Fruit fly (Drosophila melanogaster): ENCODE results near the gene CG4318.

CG4318 gene

DNA sequence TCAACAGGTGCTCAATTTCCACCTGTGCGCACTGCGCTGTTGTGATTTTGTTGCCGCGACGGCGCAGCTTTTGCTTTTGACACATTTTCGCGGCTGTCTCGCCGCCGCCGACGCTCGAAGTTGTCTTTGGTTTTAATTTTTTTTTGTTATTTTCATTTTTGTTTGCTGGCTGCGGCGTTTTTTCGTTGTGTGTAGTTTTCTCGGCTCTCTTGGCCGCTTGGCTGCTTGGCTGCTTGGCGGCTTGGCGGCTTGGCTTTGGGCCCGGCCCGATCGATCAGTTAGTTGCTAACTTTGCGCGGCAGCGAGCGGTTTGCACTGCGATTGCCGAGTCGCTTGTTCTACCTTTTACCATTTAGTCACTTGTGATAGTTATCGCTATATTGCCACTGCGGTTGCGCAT, 39.9 kb downstream of the CG4318 start, which contains the start of gene CG42237 (continued):
- TF ChIP-seq ken (GFP tag; IDR thresholded peaks at IDR 0.05) (0 out of 3 replicates have a peak, but pooled peaks have one; percentile 19), rib (GFP tag; IDR thresholded peaks at IDR 0.05) (0 out of 2 replicates have a peak, but pooled peaks have one; percentile 11), CG9932 (GFP tag; IDR thresholded peaks at IDR 0.05) (peak; percentile 39), Adf1 (GFP tag; IDR thresholded peaks at IDR 0.05) (peak; percentile 48; the same call in 1 of the 2 replicates), ara (GFP tag; IDR thresholded peaks at IDR 0.05) (0 out of 2 replicates have a peak, but pooled peaks have one; percentile 31)

DNA sequence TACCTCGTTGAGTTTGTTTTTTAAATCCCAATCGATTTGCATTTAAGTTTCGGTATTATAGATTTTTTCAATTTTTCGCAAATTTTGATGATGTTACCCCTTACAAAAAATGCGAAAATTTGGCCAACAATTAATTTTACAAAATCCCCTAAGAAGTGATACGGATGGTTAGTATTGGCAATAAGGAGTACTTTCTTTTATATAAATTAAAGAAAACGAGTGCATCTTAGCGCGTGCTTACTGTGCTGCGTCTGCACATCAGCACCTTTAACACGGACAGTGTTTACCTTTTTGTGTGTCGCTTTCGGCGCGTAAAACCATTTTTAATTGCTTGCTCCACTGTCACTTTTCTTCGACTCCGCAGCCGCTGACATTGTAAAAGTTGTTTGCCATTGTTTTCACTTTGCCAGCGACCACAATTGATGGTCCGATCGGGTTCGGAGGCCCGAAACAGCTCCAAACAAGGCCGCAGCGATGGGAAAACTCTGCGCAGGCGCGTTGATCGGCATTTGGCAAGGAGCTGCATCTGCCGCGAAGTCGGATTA, 40.8 kb downstream of the CG4318 start:
- TF ChIP-seq HLH4C (GFP tag; IDR thresholded peaks at IDR 0.05; ENCODE audit: partially characterized antibody) (no peak), pros (GFP tag; optimal IDR thresholded peaks at IDR 0.05) (peak; percentile 10), Drgx (GFP tag; IDR thresholded peaks at IDR 0.05) (peak; percentile 8; the same call in 1 of the 2 replicates), CG2116 (GFP tag; optimal IDR thresholded peaks at IDR 0.05) (no peak), mirr (GFP tag; optimal IDR thresholded peaks at IDR 0.05) (no peak), zfh1 (GFP tag; IDR thresholded peaks at IDR 0.05) (0 out of 3 replicates have a peak, but pooled peaks have one; percentile 13), gcm2 (GFP tag; optimal IDR thresholded peaks at IDR 0.05) (no peak), row (GFP tag; IDR thresholded peaks at IDR 0.05) (peak; percentile 28), grau (tag; optimal IDR thresholded peaks at IDR 0.05) (peak; percentile 50), CG7357 (GFP tag; IDR thresholded peaks at IDR 0.05) (0 out of 3 replicates have a peak, but pooled peaks have one; percentile 5), ttk (GFP tag; IDR thresholded peaks at IDR 0.05) (0 out of 2 replicates have a peak, but pooled peaks have one; percentile 21), gt (GFP tag; IDR thresholded peaks at IDR 0.05) (no peak), CG1603 (tag; optimal IDR thresholded peaks at IDR 0.05) (no peak), luna (GFP tag; optimal IDR thresholded peaks at IDR 0.05) (no peak), HmgD (GFP tag; optimal IDR thresholded peaks at IDR 0.05) (no peak), CG33557 (GFP tag; optimal IDR thresholded peaks at IDR 0.05) (no peak), Sox102F (GFP tag; optimal IDR thresholded peaks at IDR 0.05) (peak; percentile 31), Ets65A (GFP tag) (peak; percentile 31), Med (GFP tag) (peak; percentile 37), sisA (GFP tag; IDR thresholded peaks at IDR 0.05) (peak; percentile 20; the same call in 1 of the 2 replicates), bbx (GFP tag; IDR thresholded peaks at IDR 0.05; ENCODE audit: partially characterized antibody) (0 out of 2 replicates have a peak, but pooled peaks have one; percentile 18), CG4617 (GFP tag; optimal IDR thresholded peaks at IDR 0.05; ENCODE audit: borderline replicate concordance) (no peak), Blimp-1 (GFP tag; optimal IDR thresholded peaks at IDR 0.05) (peak; percentile 58), ci (GFP tag; IDR thresholded peaks at IDR 0.05) (peak; percentile 66; the same call in 2 of the 3 replicates), gem (tag; optimal IDR thresholded peaks at IDR 0.05) (peak; percentile 1), CG12769 (tag; optimal IDR thresholded peaks at IDR 0.05) (peak; percentile 62), CG6175 (GFP tag; IDR thresholded peaks at IDR 0.05) (no peak), peb (GFP tag; IDR thresholded peaks at IDR 0.05) (no peak), HLH3B (GFP tag; IDR thresholded peaks at IDR 0.05) (0 out of 2 replicates have a peak, but pooled peaks have one; percentile 17), ase (GFP tag; IDR thresholded peaks at IDR 0.05) (0 out of 3 replicates have a peak, but pooled peaks have one; percentile 17), ara (GFP tag; IDR thresholded peaks at IDR 0.05) (peak; percentile 16; the same call in 1 of the 2 replicates), CG11504 (tag; optimal IDR thresholded peaks at IDR 0.05) (peak; percentile 1)

DNA sequence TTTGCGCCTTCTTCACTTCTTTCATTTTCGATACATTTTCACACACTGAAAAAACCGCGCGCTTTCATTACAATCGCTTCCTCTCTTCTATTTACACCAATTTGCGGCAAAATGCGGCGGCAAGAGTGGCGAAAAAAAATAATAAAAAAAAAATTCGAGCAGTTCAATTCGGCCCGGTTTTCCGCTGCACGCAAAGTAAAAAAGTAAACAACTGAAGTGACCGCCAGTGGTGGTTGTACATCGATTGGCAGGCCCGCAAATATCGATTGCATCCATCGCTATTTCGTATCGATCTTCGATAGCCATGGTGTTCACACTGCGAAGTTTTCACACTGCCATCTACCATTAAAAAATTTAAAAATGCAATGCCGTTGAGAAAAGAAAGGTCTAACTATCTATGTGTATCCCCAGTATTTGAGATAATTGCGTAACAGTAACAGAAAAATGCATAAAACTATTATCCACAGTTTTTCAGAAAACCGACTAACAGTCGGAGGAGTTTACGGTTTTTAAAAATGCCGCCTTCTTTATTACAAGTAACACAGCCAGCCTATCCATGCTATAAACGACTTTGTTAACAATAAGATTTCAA, 42.4 kb downstream of the CG4318 start, which contains the start of gene Chpf:
Chpf (minus strand) TSS at position 225 of the 592 bp plus-strand sequence.
- TF ChIP-seq trem (tag; optimal IDR thresholded peaks at IDR 0.05) (peak; percentile 17), Pdp1 (GFP tag; optimal IDR thresholded peaks at IDR 0.05) (peak in 1 of 2 experiments; percentile 22), C15 (GFP tag; IDR thresholded peaks at IDR 0.05) (no peak), wdn (GFP tag; IDR thresholded peaks at IDR 0.05) (no peak), CG3995 (GFP tag; optimal IDR thresholded peaks at IDR 0.05) (no peak), lilli (GFP tag; optimal IDR thresholded peaks at IDR 0.05) (peak; percentile 3), BtbVII (GFP tag; optimal IDR thresholded peaks at IDR 0.05) (no peak), CG17359 (tag; optimal IDR thresholded peaks at IDR 0.05) (peak; percentile 61), Atf-2 (GFP tag; optimal IDR thresholded peaks at IDR 0.05) (no peak), repo (GFP tag; optimal IDR thresholded peaks at IDR 0.05) (no peak), vvl (GFP tag; IDR thresholded peaks at IDR 0.05) (0 out of 2 replicates have a peak, but pooled peaks have one; percentile 14), CoRest (tag; optimal IDR thresholded peaks at IDR 0.05) (no peak), CG3847 (GFP tag; IDR thresholded peaks at IDR 0.05) (no peak), gcm2 (GFP tag; optimal IDR thresholded peaks at IDR 0.05) (no peak)
